Worm (Caenorhabditis elegans) whole organism, L4 larva: Measurements from ENCODE around the gene nas-13.

ENCODE experiments used
- ZK546.5 ChIP-seq, 2 experiments: sonication (generic microtip); optimal IDR thresholded peaks; 2 replicates each; lab custom pipeline; 2017; ENCODE audit warnings: missing biosample characterization in 2 of 2, missing genetic modification characterization in 2 of 2
- nhr-48 ChIP-seq: sonication (generic microtip); optimal IDR thresholded peaks from 2 replicates; lab custom pipeline; 2016; ENCODE audit warnings: mild to moderate bottlenecking, missing genetic modification characterization, missing compliant biosample characterization
- skn-1 ChIP-seq: fragments of 150-350 bp; optimal IDR thresholded peaks from 2 replicates; lab custom pipeline; 2014; ENCODE audit warnings: missing biosample characterization, missing genetic modification characterization
- snpc-4 ChIP-seq: fragments of 150-350 bp; optimal IDR thresholded peaks from 2 replicates; lab custom pipeline; 2014; ENCODE audit warnings: missing biosample characterization, missing genetic modification characterization
- spr-3 ChIP-seq: fragments of 200-800 bp; sonication (Bioruptor generic); optimal IDR thresholded peaks from 2 replicates; lab custom pipeline; 2018; ENCODE audit warnings: mild to moderate bottlenecking, missing genetic modification characterization, missing compliant biosample characterization

- TF ChIP-seq nhr-48 (tag; lab: Kevin White, UChicago), result no peak
- TF ChIP-seq snpc-4 (tag; lab: Kevin White, UChicago), result no peak
- no peak for TF ChIP-seq ZK546.5 (tag; optimal IDR thresholded peaks at IDR 0.05; lab: Kevin White, UChicago)
- TF ChIP-seq spr-3, result no peak
- no peak for TF ChIP-seq skn-1 (tag; lab: Kevin White, UChicago)
Observed at ce11 chrX:15477309-15477708, 49.3 kb upstream of the nas-13 start, which contains the start of gene exc-1.
